Worm (Caenorhabditis elegans) whole organism, late embryonic: Measurements from ENCODE around the gene lag-1.

Experiments used
- F13H6.1 ChIP-seq: sonication (generic microtip); optimal IDR thresholded peaks from 2 replicates; lab custom pipeline; 2016; ENCODE audit warnings: missing genetic modification characterization, missing compliant biosample characterization
- ceh-14 ChIP-seq: sonication (generic microtip); optimal IDR thresholded peaks from 2 replicates; lab custom pipeline; 2016; ENCODE audit warnings: missing genotype, missing genetic modification characterization, missing compliant biosample characterization
- ceh-18 ChIP-seq: sonication (generic microtip); optimal IDR thresholded peaks from 2 replicates; lab custom pipeline; 2016; ENCODE audit warnings: missing genetic modification characterization, missing compliant biosample characterization
- ceh-9 ChIP-seq: sonication (generic microtip); optimal IDR thresholded peaks from 2 replicates; lab custom pipeline; 2016; ENCODE audit warnings: mild to moderate bottlenecking, missing genetic modification characterization, inconsistent platforms, missing compliant biosample characterization
- elt-2 ChIP-seq: sonication (generic microtip); optimal IDR thresholded peaks from 2 replicates; lab custom pipeline; 2016; ENCODE audit warnings: missing genetic modification reagents, missing genetic modification characterization, missing compliant biosample characterization
- ets-4 ChIP-seq: sonication (generic microtip); optimal IDR thresholded peaks from 2 replicates; lab custom pipeline; 2016; ENCODE audit warnings: missing genetic modification characterization, missing compliant biosample characterization
- fkh-10 ChIP-seq: fragments of 150-350 bp; optimal IDR thresholded peaks from 2 replicates; lab custom pipeline; 2014; ENCODE audit warnings: missing biosample characterization, missing genetic modification reagents, missing genetic modification characterization
- lin-11 ChIP-seq: fragments of 200-800 bp; sonication (Bioruptor generic); optimal IDR thresholded peaks from 2 replicates; lab custom pipeline; 2018; ENCODE audit warnings: mild to moderate bottlenecking, missing genetic modification characterization, missing compliant biosample characterization
- nhr-11 ChIP-seq: fragments of 150-350 bp; optimal IDR thresholded peaks from 2 replicates; lab custom pipeline; 2014; ENCODE audit warnings: missing biosample characterization, missing genetic modification characterization
- pag-3 ChIP-seq: sonication (generic microtip); optimal IDR thresholded peaks from 2 replicates; lab custom pipeline; 2016; ENCODE audit warnings: missing compliant biosample characterization, missing genetic modification characterization, borderline replicate concordance
- pha-4 ChIP-seq: fragments of 150-350 bp; optimal IDR thresholded peaks from 2 replicates; lab custom pipeline; 2018; ENCODE audit warnings: missing biosample characterization, missing genetic modification reagents, missing genetic modification characterization
- pqm-1 ChIP-seq: sonication (generic microtip); optimal IDR thresholded peaks from 2 replicates; lab custom pipeline; 2016; ENCODE audit warnings: missing genetic modification characterization, missing compliant biosample characterization
- unc-55 ChIP-seq: sonication (generic microtip); optimal IDR thresholded peaks from 2 replicates; lab custom pipeline; 2017; ENCODE audit warnings: missing biosample characterization, missing genetic modification reagents, missing genetic modification characterization
- unc-86 ChIP-seq: sonication (generic microtip); optimal IDR thresholded peaks from 2 replicates; lab custom pipeline; 2016; ENCODE audit warnings: missing genetic modification characterization, missing compliant biosample characterization

DNA sequence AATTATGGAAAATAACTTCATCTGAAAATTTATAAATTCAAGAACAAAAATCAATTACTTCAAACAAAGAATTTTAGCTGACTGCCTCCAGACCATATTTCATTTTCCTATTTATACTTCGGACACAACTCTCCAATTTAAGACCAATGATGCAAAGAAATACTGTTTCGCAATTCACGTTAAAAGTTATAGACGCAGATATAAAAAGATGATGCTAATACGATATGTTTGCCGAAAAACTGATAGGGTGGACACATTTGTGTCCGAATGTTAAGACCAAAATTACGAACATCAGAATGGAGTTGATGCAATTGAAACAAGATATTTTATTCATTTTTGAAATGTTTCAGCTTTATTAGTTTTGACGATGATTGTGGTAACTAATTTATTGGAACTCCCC, 15.3 kb upstream of the lag-1 start, which contains the start of gene ugt-19:
- TF ChIP-seq ceh-14 (tag; lab: Kevin White, UChicago) (no peak), lin-11 (tag; lab: Kevin White, UChicago) (no peak), ets-4 (tag; lab: Kevin White, UChicago) (no peak), ceh-18 (no peak), ceh-9 (tag; lab: Kevin White, UChicago) (no peak), pha-4 (tag; lab: Kevin White, UChicago) (no peak), pqm-1 (tag; lab: Kevin White, UChicago) (no peak), elt-2 (tag; lab: Kevin White, UChicago) (peak; percentile 19), fkh-10 (GFP tag; lab: Kevin White, UChicago) (no peak), pag-3 (tag; lab: Kevin White, UChicago) (no peak), nhr-11 (tag; lab: Kevin White, UChicago) (no peak), unc-86 (no peak), unc-55 (no peak), F13H6.1 (tag; lab: Kevin White, UChicago) (no peak)
